Fruit fly (Drosophila melanogaster): Measurements from ENCODE around the gene Rac2.

- TF ChIP-seq Sin3A (optimal IDR thresholded peaks at IDR 0.05) (no peak), psq (optimal IDR thresholded peaks at IDR 0.05) (no peak), ttk (optimal IDR thresholded peaks at IDR 0.05) (no peak), Myc (optimal IDR thresholded peaks at IDR 0.05) (no peak), h (optimal IDR thresholded peaks at IDR 0.05) (no peak), insv (optimal IDR thresholded peaks at IDR 0.05) (no peak)
Measured at dm6 chr3L:7399770-7400169, 35.2 kb downstream of the Rac2 start, which contains the start of gene CG18417.

Data from Kc167 (cell line).